1 worm cellular context compared by ENCODE assay signal in genomic region chrIV:7084632-7085160, ce11.
TF ChIP-seq lines count a peak whose summit lies in the region.

Gene rps-4 (minus strand): TSS chrIV:7084682.

TF ChIP-seq in whole organism, L4 larva, 104 proteins besides CTCF, POLR2A, EP300 and RAD21 (continued from another document):
- TF ChIP-seq hlh-30 (tag; optimal IDR thresholded peaks at IDR 0.05; lab: Kevin White, UChicago; ENCODE audit: insufficient read depth): no peak
- no peak for TF ChIP-seq ces-1 (GFP tag; optimal IDR thresholded peaks at IDR 0.05; lab: Kevin White, UChicago)
- peak in 1 of 2 experiments; percentile 43 for TF ChIP-seq daf-16 (GFP tag; optimal IDR thresholded peaks at IDR 0.05; lab: Kevin White, UChicago)
- peak; percentile 92 for TF ChIP-seq daf-16 (tag; optimal IDR thresholded peaks at IDR 0.05; lab: Kevin White, UChicago)
- TF ChIP-seq hmg-1.1 (GFP tag; IDR thresholded peaks at IDR 0.05; lab: Robert Waterston, UW): no peak; the same call in 1 of the 2 replicates
- TF ChIP-seq ceh-82 (tag; optimal IDR thresholded peaks at IDR 0.05; lab: Kevin White, UChicago): no peak
- no peak for TF ChIP-seq zag-1 (tag; optimal IDR thresholded peaks at IDR 0.05; lab: Kevin White, UChicago)
- TF ChIP-seq ceh-32 (tag; optimal IDR thresholded peaks at IDR 0.05; lab: Kevin White, UChicago; ENCODE audit: poor library complexity): no peak
- TF ChIP-seq duxl-1 (tag; optimal IDR thresholded peaks at IDR 0.05; lab: Kevin White, UChicago; ENCODE audit: poor library complexity): no peak
- TF ChIP-seq spr-3 (GFP tag; optimal IDR thresholded peaks at IDR 0.05; lab: Kevin White, UChicago): no peak
- peak; percentile 59 for TF ChIP-seq F37D6.2 (tag; optimal IDR thresholded peaks at IDR 0.05; lab: Kevin White, UChicago)
- TF ChIP-seq nhr-25 (tag; optimal IDR thresholded peaks at IDR 0.05; lab: Kevin White, UChicago; ENCODE audit: borderline replicate concordance, insufficient read depth): peak; percentile 43
- peak; percentile 61 for TF ChIP-seq nhr-102 (tag; optimal IDR thresholded peaks at IDR 0.05; lab: Kevin White, UChicago)
- TF ChIP-seq ctbp-1 (GFP tag; IDR thresholded peaks at IDR 0.05; lab: Robert Waterston, UW): no peak
- 0 out of 2 replicates have a peak, but pooled peaks have one; percentile 39 for TF ChIP-seq zfp-3 (GFP tag; conservative IDR thresholded peaks at IDR 0.05; lab: Robert Waterston, UW)
- TF ChIP-seq lin-29 (GFP tag; IDR thresholded peaks at IDR 0.05; lab: Robert Waterston, UW): no peak
- no peak for TF ChIP-seq nhr-41 (GFP tag; IDR thresholded peaks at IDR 0.05; lab: Robert Waterston, UW)
- TF ChIP-seq dve-1 (tag; optimal IDR thresholded peaks at IDR 0.05; lab: Kevin White, UChicago; ENCODE audit: insufficient read depth): peak; percentile 96
- peak; percentile 87 for TF ChIP-seq nhr-28 (tag; optimal IDR thresholded peaks at IDR 0.05; lab: Kevin White, UChicago)
- no peak for TF ChIP-seq lin-39 (tag; optimal IDR thresholded peaks at IDR 0.05; lab: Kevin White, UChicago)
- TF ChIP-seq egl-43 (GFP tag; IDR thresholded peaks at IDR 0.05; lab: Robert Waterston, UW): no peak
- no peak for TF ChIP-seq zip-2 (tag; optimal IDR thresholded peaks at IDR 0.05; lab: Kevin White, UChicago)
- peak; percentile 83 for TF ChIP-seq dmd-6 (GFP tag; IDR thresholded peaks at IDR 0.05; lab: Robert Waterston, UW)
- 0 out of 2 replicates have a peak, but pooled peaks have one; percentile 64 for TF ChIP-seq daf-19 (GFP tag; conservative IDR thresholded peaks at IDR 0.05; lab: Robert Waterston, UW)
- TF ChIP-seq F49E8.2 (tag; optimal IDR thresholded peaks at IDR 0.05; lab: Kevin White, UChicago; ENCODE audit: borderline replicate concordance): no peak
- no peak for TF ChIP-seq ztf-7 (tag; optimal IDR thresholded peaks at IDR 0.05; lab: Kevin White, UChicago)
- TF ChIP-seq Y105C5A.15 (GFP tag; IDR thresholded peaks at IDR 0.05; lab: Robert Waterston, UW): no peak
- TF ChIP-seq cey-2 (tag; optimal IDR thresholded peaks at IDR 0.05; lab: Kevin White, UChicago; ENCODE audit: borderline replicate concordance, insufficient read depth): no peak
- peak; percentile 44 for TF ChIP-seq mxl-3 (GFP tag; optimal IDR thresholded peaks at IDR 0.05; lab: Kevin White, UChicago)
- peak; percentile 79 for TF ChIP-seq ceh-20 (GFP tag; IDR thresholded peaks at IDR 0.05; lab: Robert Waterston, UW)
- peak in 1 of 2 experiments; percentile 57 for TF ChIP-seq mdl-1 (tag; optimal IDR thresholded peaks at IDR 0.05; lab: Kevin White, UChicago)
- no peak for TF ChIP-seq fos-1 (tag; optimal IDR thresholded peaks at IDR 0.05; lab: Kevin White, UChicago)
- peak; percentile 50; the same call in 1 of the 2 replicates for TF ChIP-seq vab-7 (GFP tag; IDR thresholded peaks at IDR 0.05; lab: Robert Waterston, UW)
- TF ChIP-seq nhr-237 (tag; optimal IDR thresholded peaks at IDR 0.05; lab: Kevin White, UChicago): no peak
- no peak for TF ChIP-seq gei-8 (GFP tag; optimal IDR thresholded peaks at IDR 0.05; lab: Kevin White, UChicago)
- TF ChIP-seq mep-1 (tag; optimal IDR thresholded peaks at IDR 0.05; lab: Kevin White, UChicago): peak; percentile 89
- no peak for TF ChIP-seq skn-1 (tag; optimal IDR thresholded peaks at IDR 0.05; lab: Kevin White, UChicago)
- no peak for TF ChIP-seq lir-3 (tag; optimal IDR thresholded peaks at IDR 0.05; lab: Kevin White, UChicago)
- TF ChIP-seq mes-2 (tag; optimal IDR thresholded peaks at IDR 0.05; lab: Kevin White, UChicago; ENCODE audit: poor library complexity, severe bottlenecking): peak; percentile 93
- TF ChIP-seq snpc-4 (tag; optimal IDR thresholded peaks at IDR 0.05; lab: Kevin White, UChicago): no peak
- TF ChIP-seq fkh-10 (GFP tag; optimal IDR thresholded peaks at IDR 0.05; lab: Kevin White, UChicago): peak; percentile 83
- no peak for TF ChIP-seq ZK546.5 (tag; optimal IDR thresholded peaks at IDR 0.05; lab: Kevin White, UChicago)
- TF ChIP-seq lsy-2 (tag; optimal IDR thresholded peaks at IDR 0.05; lab: Kevin White, UChicago): peak in 1 of 2 experiments; percentile 93
- no peak for TF ChIP-seq F44E2.7 (GFP tag; IDR thresholded peaks at IDR 0.05; lab: Robert Waterston, UW)
- no peak for TF ChIP-seq mxl-2 (GFP tag; conservative IDR thresholded peaks at IDR 0.05; lab: Robert Waterston, UW)
- TF ChIP-seq spr-1 (tag; optimal IDR thresholded peaks at IDR 0.05; lab: Kevin White, UChicago): peak; percentile 65
- TF ChIP-seq dmd-9 (GFP tag; IDR thresholded peaks at IDR 0.05; lab: Robert Waterston, UW): peak; percentile 69
